Worm (Caenorhabditis elegans): ENCODE results near the gene hcf-1.
A peak's percentile ranks its signal among the peaks of the same experiment; 100 is the strongest.

hcf-1 gene

DNA sequence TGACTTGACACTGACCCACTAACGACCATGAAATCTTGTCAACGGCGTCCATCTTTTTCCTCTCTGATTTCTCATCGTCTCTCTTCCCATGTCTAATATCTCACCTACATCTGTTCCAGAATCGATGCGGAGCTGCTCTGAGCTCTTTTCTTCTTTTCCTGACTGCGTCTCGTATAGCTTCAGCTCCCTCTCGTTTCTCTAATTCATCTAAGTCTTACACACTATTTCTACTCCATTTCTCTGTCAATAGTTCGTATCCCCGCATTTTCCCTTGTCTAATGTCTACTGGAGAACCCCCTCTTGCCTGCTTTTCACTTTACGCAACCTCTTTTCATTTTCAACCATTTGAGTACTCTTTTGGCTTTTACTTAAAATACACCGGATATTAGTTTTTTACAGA lies 43.8 kb upstream of the hcf-1 start, which contains the start of gene ric-3:
ric-3 (plus strand) TSS at position 400 of the 400 bp plus-strand sequence.
- TF ChIP-seq dmd-6 (GFP tag; IDR thresholded peaks at IDR 0.05) (no peak), lim-7 (GFP tag; IDR thresholded peaks at IDR 0.05) (no peak), nhr-77 (tag; optimal IDR thresholded peaks at IDR 0.05) (no peak), lin-29 (GFP tag; IDR thresholded peaks at IDR 0.05) (no peak), hlh-11 (tag; optimal IDR thresholded peaks at IDR 0.05) (peak; percentile 61), ceh-82 (tag; optimal IDR thresholded peaks at IDR 0.05) (no peak), mxl-2 (GFP tag; conservative IDR thresholded peaks at IDR 0.05) (no peak), dpl-1 (GFP tag; optimal IDR thresholded peaks at IDR 0.05) (peak; percentile 12), ctbp-1 (GFP tag; IDR thresholded peaks at IDR 0.05) (0 out of 2 replicates have a peak, but pooled peaks have one; percentile 19), unc-62 (GFP tag; optimal IDR thresholded peaks at IDR 0.05 in 1 of 2) (peak in 1 of 2 experiments; percentile 98), unc-62 (tag; optimal IDR thresholded peaks at IDR 0.05) (no peak), ceh-62 (tag; optimal IDR thresholded peaks at IDR 0.05) (no peak), daf-16 (GFP tag; optimal IDR thresholded peaks at IDR 0.05) (peak in 1 of 2 experiments; percentile 28), daf-16 (tag; optimal IDR thresholded peaks at IDR 0.05) (no peak), nhr-41 (GFP tag; IDR thresholded peaks at IDR 0.05) (no peak), F10B5.3 (tag; optimal IDR thresholded peaks at IDR 0.05) (no peak), sdz-12 (GFP tag; optimal IDR thresholded peaks at IDR 0.05) (no peak), zag-1 (tag; optimal IDR thresholded peaks at IDR 0.05) (no peak), nhr-6 (tag; optimal IDR thresholded peaks at IDR 0.05) (no peak), egl-43 (GFP tag; IDR thresholded peaks at IDR 0.05) (no peak), spr-1 (tag; optimal IDR thresholded peaks at IDR 0.05) (no peak), rbr-2 (tag; optimal IDR thresholded peaks at IDR 0.05) (peak; percentile 71), daf-19 (GFP tag; conservative IDR thresholded peaks at IDR 0.05) (no peak), jun-1 (tag; optimal IDR thresholded peaks at IDR 0.05) (no peak), D1046.2 (GFP tag; IDR thresholded peaks at IDR 0.05) (no peak), spr-3 (GFP tag; optimal IDR thresholded peaks at IDR 0.05) (no peak), nhr-48 (tag; optimal IDR thresholded peaks at IDR 0.05) (peak; percentile 22), F49E8.2 (tag; optimal IDR thresholded peaks at IDR 0.05; ENCODE audit: borderline replicate concordance) (no peak), vab-7 (GFP tag; IDR thresholded peaks at IDR 0.05) (no peak), nhr-237 (tag; optimal IDR thresholded peaks at IDR 0.05) (no peak), ztf-11 (tag; optimal IDR thresholded peaks at IDR 0.05) (no peak), daf-12 (tag; optimal IDR thresholded peaks at IDR 0.05) (no peak), hmg-1.1 (GFP tag; IDR thresholded peaks at IDR 0.05) (peak; percentile 69), F37D6.2 (tag; optimal IDR thresholded peaks at IDR 0.05) (peak; percentile 29), mes-2 (tag; optimal IDR thresholded peaks at IDR 0.05; ENCODE audit: poor library complexity, severe bottlenecking) (peak; percentile 45), pha-4 (GFP tag; IDR thresholded peaks at IDR 0.05) (no peak), pha-4 (tag; optimal IDR thresholded peaks at IDR 0.05) (no peak), ztf-7 (tag; optimal IDR thresholded peaks at IDR 0.05) (no peak), unc-130 (GFP tag; optimal IDR thresholded peaks at IDR 0.05) (no peak), aly-2 (tag; optimal IDR thresholded peaks at IDR 0.05) (no peak), nhr-76 (tag; optimal IDR thresholded peaks at IDR 0.05) (no peak), nhr-28 (tag; optimal IDR thresholded peaks at IDR 0.05) (no peak), ceh-44 (GFP tag; IDR thresholded peaks at IDR 0.05) (no peak), lin-38 (GFP tag; IDR thresholded peaks at IDR 0.05) (no peak), aha-1 (tag) (peak; percentile 64), madf-5 (GFP tag; IDR thresholded peaks at IDR 0.05) (no peak), snpc-4 (tag; optimal IDR thresholded peaks at IDR 0.05) (no peak), duxl-1 (tag; optimal IDR thresholded peaks at IDR 0.05; ENCODE audit: poor library complexity) (no peak), lsy-2 (tag; optimal IDR thresholded peaks at IDR 0.05) (peak in 1 of 2 experiments; percentile 70), pqm-1 (tag; optimal IDR thresholded peaks at IDR 0.05) (no peak), ceh-28 (tag; optimal IDR thresholded peaks at IDR 0.05) (peak; percentile 58), lin-15B (tag; optimal IDR thresholded peaks at IDR 0.05) (no peak), attf-4 (tag; optimal IDR thresholded peaks at IDR 0.05) (no peak), hlh-30 (tag; optimal IDR thresholded peaks at IDR 0.05; ENCODE audit: insufficient read depth) (peak; percentile 34)
